Fruit fly (Drosophila melanogaster) whole organism: ENCODE results near the gene CG17637.

Source experiments
- CG8478 ChIP-seq: fragments of >200 bp; optimal IDR thresholded peaks from 2 replicates; lab custom pipeline; 2018; ENCODE audit warnings: inconsistent platforms
- Dll ChIP-seq: fragments of >200 bp; optimal IDR thresholded peaks from 2 replicates; lab custom pipeline; 2017
- EcR ChIP-seq, 2 experiments: fragments of >200 bp; optimal IDR thresholded peaks; 2 replicates each; lab custom pipeline; 2017; ENCODE audit warnings: missing biosample characterization in 2 of 2, missing genetic modification characterization in 2 of 2, missing genetic modification reagents in 2 of 2
- pan ChIP-seq: fragments of >200 bp; optimal IDR thresholded peaks from 2 replicates; lab custom pipeline; 2017
- psq ChIP-seq: fragments of >200 bp; optimal IDR thresholded peaks from 2 replicates; lab custom pipeline; 2017
- usp ChIP-seq: fragments of >200 bp; optimal IDR thresholded peaks from 2 replicates; lab custom pipeline; 2017; ENCODE audit warnings: missing biosample characterization, missing genetic modification characterization, mixed read lengths

The CG17637 gene

DNA sequence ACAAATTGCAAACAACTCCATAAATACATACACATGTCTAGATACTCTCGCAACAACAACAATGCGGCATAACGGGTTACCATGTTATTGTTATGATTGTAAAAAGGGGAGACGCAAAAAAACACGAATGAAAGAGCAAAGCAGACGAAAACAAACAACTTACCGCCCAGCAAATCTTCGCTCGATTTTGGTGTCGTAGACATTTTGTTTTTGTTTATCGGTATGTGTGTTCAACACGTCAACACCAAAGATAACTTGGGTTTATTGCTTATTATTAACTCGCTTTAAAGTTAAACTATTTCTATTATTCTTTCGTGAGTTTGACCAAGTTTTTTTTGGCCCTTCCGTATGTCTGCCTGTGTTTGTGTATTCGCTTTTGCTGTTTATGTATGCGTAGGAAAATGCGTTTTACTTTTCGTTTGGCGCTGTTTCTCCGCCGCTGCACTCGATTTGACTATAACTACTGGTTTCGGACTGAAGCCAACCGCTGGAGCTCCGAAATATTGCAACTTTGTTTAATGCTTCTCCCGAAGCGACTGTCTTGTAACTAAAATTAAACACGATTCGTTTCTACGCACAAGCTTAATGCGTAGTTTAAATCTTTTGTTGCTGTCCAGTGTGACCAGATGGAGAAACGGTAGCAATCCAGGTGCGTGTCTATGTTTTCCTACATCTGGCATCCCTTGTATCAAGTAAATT lies 15.0 kb downstream of the CG17637 start, which contains the start of gene BNIP3:
BNIP3 (minus strand) TSS at position 589 of the 699 bp plus-strand sequence.
- TF ChIP-seq usp (no peak), Dll (lab: Kevin White, UChicago) (no peak), CG8478 (no peak), psq (no peak), pan (lab: Kevin White, UChicago) (no peak), EcR (GFP tag; optimal IDR thresholded peaks at IDR 0.05; lab: Kevin White, UChicago) (no peak)

DNA sequence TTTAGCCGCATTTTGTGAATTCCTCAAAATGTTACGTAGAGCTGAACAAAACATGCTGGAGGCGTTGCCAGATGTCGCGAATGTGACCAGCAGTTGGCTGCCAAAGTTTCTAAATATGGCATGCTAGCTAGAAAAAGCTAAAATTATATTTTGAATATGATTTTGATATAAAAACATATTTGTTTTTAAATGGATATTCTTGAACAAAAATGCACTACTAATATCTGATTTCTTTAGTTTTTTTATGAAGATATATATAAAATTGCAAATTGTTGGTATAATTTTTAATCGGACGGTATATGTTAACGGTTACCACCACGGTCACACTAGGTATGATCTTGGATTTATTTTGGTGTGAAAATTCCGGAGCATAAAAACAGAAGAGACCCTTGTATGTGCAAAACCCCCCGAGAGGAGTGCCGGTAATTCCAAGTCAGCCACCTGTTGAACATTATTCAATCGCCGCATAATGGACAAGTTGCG lies 16.7 kb downstream of the CG17637 start, which contains the start of the genes mTerf3 and CG5104:
mTerf3 (minus strand) TSS at position 86 of the 483 bp plus-strand sequence.
CG5104 (plus strand) TSS at position 323 of the 483 bp plus-strand sequence.
- TF ChIP-seq psq = no peak
- no peak for TF ChIP-seq pan (lab: Kevin White, UChicago)
- no peak for TF ChIP-seq usp
- TF ChIP-seq Dll (lab: Kevin White, UChicago) = no peak
- TF ChIP-seq CG8478 = no peak
- no peak for TF ChIP-seq EcR (GFP tag; optimal IDR thresholded peaks at IDR 0.05; lab: Kevin White, UChicago)

DNA sequence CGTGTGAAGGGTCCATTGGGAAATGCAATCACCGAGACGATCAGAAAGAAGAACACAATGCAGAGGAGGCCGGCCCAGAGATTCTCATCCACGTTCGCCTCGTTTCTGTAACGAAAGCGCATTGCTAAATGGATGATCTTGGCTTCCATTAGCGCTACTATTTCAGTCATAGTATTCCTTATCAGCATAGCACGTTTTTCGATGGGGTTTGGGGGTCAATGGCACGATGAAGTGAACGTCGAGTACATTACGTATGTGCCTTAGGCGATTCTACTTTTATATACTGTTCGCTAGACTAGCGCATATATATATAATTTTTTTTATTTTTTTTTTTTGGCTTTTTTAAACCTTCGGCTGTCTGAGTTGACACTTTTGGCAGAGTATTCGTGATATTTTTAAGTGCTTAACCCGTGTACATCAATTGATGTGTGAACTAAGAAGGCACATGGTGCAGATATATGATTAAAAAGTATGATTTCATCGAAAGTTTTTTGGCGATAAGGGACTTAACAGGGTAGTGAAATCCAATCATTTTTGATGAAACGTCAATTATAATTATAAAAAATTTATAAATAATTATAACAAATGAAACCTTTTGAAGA lies 20.5 kb downstream of the CG17637 start:
- no peak for TF ChIP-seq psq
- TF ChIP-seq usp = no peak
- no peak for TF ChIP-seq CG8478
- TF ChIP-seq Dll (lab: Kevin White, UChicago) = no peak
- TF ChIP-seq EcR (GFP tag; optimal IDR thresholded peaks at IDR 0.05; lab: Kevin White, UChicago) = no peak
- no peak for TF ChIP-seq pan (lab: Kevin White, UChicago)

DNA sequence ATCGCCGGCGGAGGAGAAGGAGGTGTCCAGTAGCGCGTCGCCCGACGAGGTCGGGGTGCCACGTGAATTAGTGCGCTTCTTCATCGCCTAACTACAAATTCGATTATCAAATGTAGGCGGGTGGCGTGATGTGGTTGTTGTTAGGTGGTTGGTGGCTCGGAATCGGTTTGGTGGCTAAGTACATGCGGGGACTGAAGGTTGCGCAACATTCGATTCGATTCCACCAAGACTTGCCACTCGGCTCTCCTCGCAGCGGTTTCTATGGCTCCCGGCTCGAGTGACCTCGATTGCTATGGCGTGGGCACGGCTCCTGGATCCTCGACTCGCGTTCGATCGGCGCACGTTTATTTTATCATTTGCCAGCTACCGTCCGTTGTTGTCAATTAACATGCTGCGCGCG lies 21.8 kb downstream of the CG17637 start:
- TF ChIP-seq CG8478 (no peak), pan (lab: Kevin White, UChicago) (no peak), psq (no peak), usp (no peak), Dll (lab: Kevin White, UChicago) (no peak), EcR (GFP tag; optimal IDR thresholded peaks at IDR 0.05; lab: Kevin White, UChicago) (no peak)

DNA sequence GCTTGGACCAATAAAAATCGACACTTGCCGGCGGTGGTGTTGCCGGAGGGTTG lies 22.0 kb downstream of the CG17637 start, which contains the start of gene Pss:
Pss (minus strand) TSS at position 32 of the 53 bp plus-strand sequence.
- no peak for TF ChIP-seq psq

DNA sequence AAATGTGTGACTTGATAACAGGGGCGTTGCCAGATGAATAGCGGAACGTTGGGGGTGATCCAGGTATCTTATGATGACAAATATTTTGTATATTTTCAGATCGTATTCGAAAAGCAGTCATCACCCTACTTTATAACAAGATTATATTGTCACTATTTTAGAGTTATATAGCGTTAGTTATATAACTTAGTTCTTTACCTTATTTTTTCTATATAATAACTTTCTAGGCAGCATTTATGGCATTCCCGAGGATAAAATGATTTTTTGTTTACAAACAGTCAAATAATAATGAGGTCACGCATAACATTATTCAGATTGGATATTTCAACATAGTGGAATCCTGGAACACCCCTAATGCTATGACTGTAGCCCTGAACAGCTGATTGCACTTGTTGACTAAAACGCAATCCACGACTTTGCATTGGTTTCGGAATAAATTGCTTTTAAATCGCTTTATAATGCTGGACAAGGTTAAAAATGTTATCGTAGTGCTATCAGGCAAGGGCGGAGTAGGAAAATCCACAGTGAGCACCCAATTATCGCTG lies 22.3 kb downstream of the CG17637 start, which contains the start of gene Nubp2:
Nubp2 (plus strand) TSS at position 381 of the 545 bp plus-strand sequence.
- no peak for TF ChIP-seq EcR (GFP tag; optimal IDR thresholded peaks at IDR 0.05; lab: Kevin White, UChicago)
- no peak for TF ChIP-seq CG8478
- no peak for TF ChIP-seq usp
- TF ChIP-seq Dll (lab: Kevin White, UChicago) = no peak
- TF ChIP-seq pan (lab: Kevin White, UChicago) = no peak
- TF ChIP-seq psq = no peak

DNA sequence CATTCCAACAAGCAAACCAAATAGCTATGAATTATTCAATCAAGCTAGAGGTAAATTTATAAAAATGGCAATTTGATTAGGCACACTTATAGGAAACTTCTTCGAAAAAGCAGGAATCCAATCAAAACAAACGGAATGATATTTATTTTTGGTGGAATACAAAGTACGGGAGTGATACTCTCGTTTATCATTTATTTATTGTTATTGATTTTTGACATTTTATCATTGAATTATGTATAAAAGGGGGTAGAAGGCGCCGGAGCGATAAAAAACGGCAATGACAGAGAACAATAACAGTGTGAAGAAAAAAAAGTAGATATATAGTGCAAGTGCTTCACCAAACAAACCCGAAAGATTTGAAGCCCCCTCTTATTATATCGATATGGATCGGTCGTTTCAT lies 25.9 kb downstream of the CG17637 start:
- TF ChIP-seq Dll (lab: Kevin White, UChicago) = no peak
- no peak for TF ChIP-seq pan (lab: Kevin White, UChicago)
- no peak for TF ChIP-seq EcR (GFP tag; optimal IDR thresholded peaks at IDR 0.05; lab: Kevin White, UChicago)
- TF ChIP-seq psq = no peak
- no peak for TF ChIP-seq CG8478
- no peak for TF ChIP-seq usp

DNA sequence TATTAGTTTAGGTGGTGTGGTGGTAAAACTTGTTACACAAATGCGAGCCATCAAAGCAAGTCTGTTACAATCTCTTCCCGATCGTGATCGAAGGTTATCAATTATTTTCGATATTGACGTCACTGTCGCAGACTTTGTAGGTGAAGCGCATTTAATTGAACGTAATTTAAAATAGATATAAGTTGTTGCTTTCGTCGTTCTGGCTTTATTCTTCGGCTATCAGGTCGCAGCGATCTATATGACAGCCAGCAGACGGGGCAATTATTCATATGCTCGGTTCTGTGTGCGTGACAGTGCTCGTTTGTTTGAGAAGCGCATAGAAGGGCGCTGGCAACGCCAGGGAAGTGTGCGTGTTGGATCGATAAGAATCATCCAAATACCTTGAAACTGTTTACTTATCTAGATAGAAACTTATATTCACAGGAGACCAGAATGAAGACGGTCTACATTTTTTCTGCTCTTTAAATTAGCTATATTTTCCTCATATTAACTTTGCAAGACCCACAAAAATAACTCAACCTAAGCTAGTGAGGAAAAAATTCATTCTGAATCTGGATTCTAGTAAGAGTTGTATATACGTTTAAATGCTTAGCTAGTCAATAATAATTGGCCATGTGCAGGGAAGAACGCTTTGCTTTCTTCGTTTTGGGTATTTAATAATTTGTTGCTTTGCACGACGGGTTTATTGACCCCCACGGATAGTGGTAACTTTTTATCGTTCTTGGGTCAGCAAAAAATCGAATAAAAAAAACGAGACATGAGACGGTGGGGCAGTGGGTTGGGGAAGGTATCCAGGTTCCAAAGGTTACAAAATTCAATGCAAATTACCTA lies 26.6 kb downstream of the CG17637 start:
- TF ChIP-seq Dll (lab: Kevin White, UChicago) = no peak
- TF ChIP-seq pan (lab: Kevin White, UChicago) = no peak
- TF ChIP-seq psq = no peak
- TF ChIP-seq usp = no peak
- no peak for TF ChIP-seq EcR (GFP tag; optimal IDR thresholded peaks at IDR 0.05; lab: Kevin White, UChicago)
- no peak for TF ChIP-seq CG8478

DNA sequence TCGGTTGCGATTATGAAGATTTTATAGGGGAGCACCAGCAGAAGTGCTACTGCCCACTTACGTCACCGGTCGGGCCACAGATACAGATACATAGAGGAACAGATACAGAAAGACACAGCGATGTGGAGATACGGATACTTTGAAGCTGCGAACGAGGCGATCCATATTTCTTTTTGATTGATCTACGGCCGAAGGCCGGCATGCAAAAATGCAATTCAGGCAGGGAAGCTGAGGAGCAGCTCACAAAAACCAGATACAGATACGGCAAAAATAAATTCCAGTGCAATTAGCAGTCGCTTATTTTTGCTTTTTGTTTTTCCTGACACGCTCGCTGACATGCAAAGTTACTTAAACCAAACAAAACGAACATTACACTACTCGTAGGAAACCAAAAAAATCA lies 27.3 kb downstream of the CG17637 start:
- TF ChIP-seq CG8478 (no peak), usp (no peak), pan (lab: Kevin White, UChicago) (no peak), EcR (GFP tag; optimal IDR thresholded peaks at IDR 0.05; lab: Kevin White, UChicago) (no peak), Dll (lab: Kevin White, UChicago) (no peak), psq (no peak)

DNA sequence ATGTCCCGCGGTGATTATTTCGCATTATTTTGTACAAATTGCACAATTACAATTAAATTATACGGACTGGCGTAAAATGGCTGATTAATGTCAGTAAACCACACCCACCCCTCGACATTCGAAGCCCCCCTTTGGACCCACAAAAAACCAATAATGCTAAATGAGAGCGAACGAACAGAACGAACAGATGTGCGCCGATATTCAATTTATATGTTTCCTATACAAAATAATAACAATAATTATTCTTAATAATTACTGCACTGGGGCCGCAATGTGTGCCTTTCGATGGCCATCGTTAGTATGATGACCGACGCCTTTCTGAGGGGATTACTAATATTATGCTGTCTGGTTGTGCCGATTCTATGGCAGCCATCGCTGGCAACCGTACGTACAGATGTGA lies 29.4 kb downstream of the CG17637 start, which contains the start of gene CG13250:
CG13250 (plus strand) TSS at position 301 of the 400 bp plus-strand sequence.
- TF ChIP-seq psq (no peak), pan (lab: Kevin White, UChicago) (no peak), EcR (GFP tag; optimal IDR thresholded peaks at IDR 0.05; lab: Kevin White, UChicago) (no peak), Dll (lab: Kevin White, UChicago) (no peak), CG8478 (no peak), usp (no peak)

DNA sequence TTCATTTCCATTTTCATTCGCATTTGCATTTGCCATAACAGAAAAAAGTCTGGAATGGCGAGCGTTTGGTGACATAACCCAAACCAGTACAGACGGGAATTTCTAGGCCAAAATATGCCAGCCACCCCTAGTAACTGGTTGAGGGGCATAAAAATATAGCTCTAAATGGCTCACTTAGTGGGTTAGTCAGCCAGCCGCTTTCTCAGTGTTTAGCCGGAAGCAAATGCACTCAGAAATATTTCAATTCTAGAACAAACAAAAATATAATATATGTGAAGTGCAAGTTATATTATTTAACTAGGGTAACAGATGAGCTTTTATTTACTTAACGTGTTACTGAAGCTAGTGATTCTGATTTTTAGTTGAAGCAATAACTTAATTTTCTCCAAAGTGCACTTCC lies 32.9 kb downstream of the CG17637 start:
- TF ChIP-seq usp (no peak), CG8478 (no peak), Dll (lab: Kevin White, UChicago) (no peak), psq (no peak), pan (lab: Kevin White, UChicago) (no peak), EcR (GFP tag; optimal IDR thresholded peaks at IDR 0.05; lab: Kevin White, UChicago) (no peak)

DNA sequence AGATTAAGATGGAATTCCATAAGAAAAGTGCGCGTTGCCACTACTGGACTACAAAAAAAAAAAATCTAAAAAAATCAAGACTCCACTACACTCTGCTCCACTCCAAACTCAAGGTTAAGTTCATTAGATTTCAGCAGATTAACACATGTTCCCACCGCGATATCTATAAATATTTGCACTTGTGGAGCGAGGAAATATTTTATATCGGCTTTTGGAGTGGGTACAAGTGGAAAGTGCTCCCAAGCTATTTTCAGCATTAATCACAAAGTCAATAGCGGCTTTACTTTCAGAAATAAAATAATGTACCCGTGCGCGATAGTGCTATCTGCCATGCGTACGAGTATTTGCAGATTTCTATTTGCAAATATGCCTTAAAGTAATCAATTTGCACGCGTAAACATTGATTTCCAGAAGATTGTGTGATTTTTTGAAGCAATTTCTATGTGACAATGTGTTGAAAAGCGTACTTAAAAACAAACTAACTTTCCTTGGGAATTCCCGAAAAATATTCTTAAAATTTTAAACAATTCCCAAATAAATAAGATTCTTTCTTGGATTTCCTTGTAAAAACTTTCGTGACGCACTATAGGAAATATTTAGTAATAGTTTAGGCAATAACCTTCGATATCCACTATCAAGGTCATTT lies 33.8 kb downstream of the CG17637 start:
- no peak for TF ChIP-seq Dll (lab: Kevin White, UChicago)
- no peak for TF ChIP-seq EcR (GFP tag; optimal IDR thresholded peaks at IDR 0.05; lab: Kevin White, UChicago)
- no peak for TF ChIP-seq usp
- TF ChIP-seq psq = no peak
- no peak for TF ChIP-seq CG8478
- TF ChIP-seq pan (lab: Kevin White, UChicago) = no peak
